Fruit fly (Drosophila melanogaster) S2 (cell line): ENCODE data around the gene Liprin-alpha.

ENCODE experiments used
- CG8478 ChIP-seq: fragments of >200 bp; optimal IDR thresholded peaks from 2 replicates; lab custom pipeline; 2018
- CTCF ChIP-seq, 2 experiments: fragments of >200 bp; optimal IDR thresholded peaks; 2 replicates each; lab custom pipeline; 2018

DNA sequence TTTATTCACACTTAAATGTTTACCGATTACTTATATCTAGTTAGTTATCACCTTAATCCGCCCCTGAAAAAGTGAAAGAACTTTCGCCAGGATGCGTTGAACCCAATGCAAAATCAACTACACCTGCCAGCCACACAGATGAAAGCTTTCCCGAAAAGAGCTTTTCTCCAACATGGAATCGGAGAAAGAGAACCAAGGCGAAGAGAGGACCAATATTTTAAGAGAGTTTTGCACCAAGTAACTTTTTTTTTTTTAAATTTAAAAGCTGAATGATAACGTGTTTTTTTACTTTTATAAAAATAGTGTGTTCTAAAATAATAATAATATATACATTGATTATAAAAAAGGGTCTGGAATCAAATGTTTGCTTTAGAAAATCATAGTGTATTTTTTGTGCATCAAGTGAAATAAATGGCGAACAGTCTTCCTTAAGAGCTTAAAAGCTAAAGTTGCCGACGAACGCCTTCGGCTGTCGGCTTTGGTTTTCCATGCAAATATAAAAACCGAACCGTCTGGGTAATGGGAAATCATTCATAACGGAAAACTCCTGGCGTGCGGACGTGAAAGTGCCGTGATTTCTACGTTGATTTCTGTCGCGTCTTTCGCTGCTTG lies 18.4 kb downstream of the Liprin-alpha start, which contains the start of gene meng:
- no peak for TF ChIP-seq CG8478 (lab: Kevin White, UChicago)
- TF ChIP-seq CTCF (optimal IDR thresholded peaks at IDR 0.05; lab: Kevin White, UChicago) = no peak
